Worm (Caenorhabditis elegans) whole organism, L1 larva: ENCODE data around the gene lact-3.

Experiments
- ceh-90 ChIP-seq: sonication (generic microtip); optimal IDR thresholded peaks from 2 replicates; lab custom pipeline; 2016; ENCODE audit warnings: missing genetic modification characterization, missing compliant biosample characterization
- elt-2 ChIP-seq: sonication (generic microtip); optimal IDR thresholded peaks from 2 replicates; lab custom pipeline; 2016; ENCODE audit warnings: missing genetic modification characterization, mild to moderate bottlenecking, inconsistent platforms, missing compliant biosample characterization, missing genetic modification reagents
- fkh-8 ChIP-seq: sonication (generic microtip); optimal IDR thresholded peaks from 2 replicates; lab custom pipeline; 2016; ENCODE audit warnings: mild to moderate bottlenecking, missing genetic modification characterization, missing compliant biosample characterization
- jun-1 ChIP-seq: fragments of 150-350 bp; optimal IDR thresholded peaks from 2 replicates; lab custom pipeline; 2014; ENCODE audit warnings: missing biosample characterization, missing genetic modification reagents, missing genetic modification characterization
- lir-3 ChIP-seq: sonication (generic microtip); optimal IDR thresholded peaks from 2 replicates; lab custom pipeline; 2016; ENCODE audit warnings: mild to moderate bottlenecking, missing genetic modification characterization, moderate library complexity, missing compliant biosample characterization; ENCODE audit not compliant: poor library complexity
- nhr-19 ChIP-seq: fragments of 200-800 bp; sonication (Bioruptor generic); conservative IDR thresholded peaks from 2 replicates; pipeline ENCODE4 v1.3.6; 2022; ENCODE audit warnings: missing genetic modification characterization, missing compliant biosample characterization
- nhr-47 ChIP-seq: sonication (generic microtip); optimal IDR thresholded peaks from 2 replicates; lab custom pipeline; 2016; ENCODE audit warnings: mild to moderate bottlenecking, missing genetic modification characterization, moderate library complexity, missing compliant biosample characterization
- nhr-77 ChIP-seq: fragments of 150-350 bp; optimal IDR thresholded peaks from 2 replicates; lab custom pipeline; 2014; ENCODE audit warnings: missing biosample characterization, missing genetic modification characterization
- sup-37 ChIP-seq: fragments of 200-800 bp; sonication (Bioruptor generic); optimal IDR thresholded peaks from 2 replicates; lab custom pipeline; 2018; ENCODE audit warnings: mild to moderate bottlenecking, missing genetic modification characterization, missing compliant biosample characterization
- zip-4 ChIP-seq: fragments of 200-800 bp; sonication (Bioruptor generic); optimal IDR thresholded peaks from 2 replicates; lab custom pipeline; 2018; ENCODE audit warnings: mild to moderate bottlenecking, missing genetic modification characterization, moderate library complexity, missing compliant biosample characterization
- ztf-11 ChIP-seq, 2 experiments: sonication (generic microtip); optimal IDR thresholded peaks; 2 replicates each; lab custom pipeline; 2016 to 2017; ENCODE audit warnings: missing genetic modification characterization in 2 of 2, missing biosample characterization in 1 of 2, missing compliant biosample characterization in 1 of 2

lact-3 gene

DNA sequence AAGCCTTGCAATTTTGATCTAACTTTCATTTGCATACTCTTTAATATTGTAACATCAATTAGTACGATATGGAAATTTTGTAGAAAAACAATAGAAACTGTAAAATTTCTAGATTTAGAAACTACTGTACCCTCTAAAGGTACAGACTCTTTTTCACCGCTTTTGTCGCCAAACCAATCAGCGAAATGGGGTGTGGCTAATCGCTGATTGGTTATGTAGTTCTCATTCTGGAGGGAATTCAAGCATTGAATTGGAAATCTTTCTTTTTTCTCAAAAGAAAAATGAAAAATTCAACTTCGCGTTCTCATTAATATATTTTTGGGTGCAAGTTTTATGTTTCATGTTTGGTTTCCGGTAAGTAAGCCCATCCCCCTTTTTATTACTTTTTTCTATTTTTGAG lies 53.9 kb downstream of the lact-3 start:
- no peak for TF ChIP-seq nhr-47 (tag; lab: Kevin White, UChicago)
- no peak for TF ChIP-seq nhr-77 (tag; lab: Kevin White, UChicago)
- TF ChIP-seq ztf-11 (tag; optimal IDR thresholded peaks at IDR 0.05; lab: Kevin White, UChicago): no peak
- no peak for TF ChIP-seq nhr-19 (GFP tag; lab: Robert Waterston, UW)
- no peak for TF ChIP-seq ceh-90 (tag; lab: Kevin White, UChicago)
- no peak for TF ChIP-seq lir-3 (tag; lab: Kevin White, UChicago)
- TF ChIP-seq zip-4: no peak
- TF ChIP-seq elt-2 (tag; lab: Kevin White, UChicago): no peak
- TF ChIP-seq fkh-8 (tag; lab: Kevin White, UChicago): no peak
- no peak for TF ChIP-seq sup-37
- no peak for TF ChIP-seq jun-1 (tag; lab: Kevin White, UChicago)
- TF ChIP-seq, all 84 proteins: peak for 0
